Fruit fly (Drosophila melanogaster): ENCODE data around the gene Cp19.
A peak's percentile ranks its signal among the peaks of the same experiment; 100 is the strongest.

Cp19 gene

dm6 chr3L:8699612-8700011, 30.1 kb upstream of the Cp19 start (continued):
- TF ChIP-seq CG4707 (GFP tag; optimal IDR thresholded peaks at IDR 0.05) = no peak
- TF ChIP-seq p53 (GFP tag; optimal IDR thresholded peaks at IDR 0.05) = no peak
- no peak for TF ChIP-seq pnt (GFP tag; optimal IDR thresholded peaks at IDR 0.05)
- no peak for TF ChIP-seq Chrac-16 (GFP tag; optimal IDR thresholded peaks at IDR 0.05)
- no peak for TF ChIP-seq en (GFP tag; optimal IDR thresholded peaks at IDR 0.05)
- peak; percentile 23 for TF ChIP-seq CG34376 (GFP tag; optimal IDR thresholded peaks at IDR 0.05)
- TF ChIP-seq CG7928 (GFP tag; optimal IDR thresholded peaks at IDR 0.05) = peak; percentile 1
- TF ChIP-seq so (GFP tag; IDR thresholded peaks at IDR 0.05) = no peak
- TF ChIP-seq Sin3A (optimal IDR thresholded peaks at IDR 0.05) = no peak
- TF ChIP-seq nmo (GFP tag; optimal IDR thresholded peaks at IDR 0.05) = no peak
- no peak for TF ChIP-seq Doc3 (GFP tag; IDR thresholded peaks at IDR 0.05; ENCODE audit: partially characterized antibody)
- 0 out of 2 replicates have a peak, but pooled peaks have one; percentile 18 for TF ChIP-seq Ptx1 (GFP tag; IDR thresholded peaks at IDR 0.05)
- TF ChIP-seq CG4282 (GFP tag; optimal IDR thresholded peaks at IDR 0.05) = no peak
- TF ChIP-seq Ets97D (GFP tag; optimal IDR thresholded peaks at IDR 0.05) = no peak
- no peak for TF ChIP-seq danr (GFP tag; IDR thresholded peaks at IDR 0.05)
- TF ChIP-seq amos (GFP tag; IDR thresholded peaks at IDR 0.05; ENCODE audit: partially characterized antibody) = no peak
- TF ChIP-seq dimm (GFP tag; IDR thresholded peaks at IDR 0.05) = no peak
- TF ChIP-seq sr (GFP tag; IDR thresholded peaks at IDR 0.05) = no peak
- TF ChIP-seq CG17802 (tag; optimal IDR thresholded peaks at IDR 0.05) = no peak
- TF ChIP-seq inv (GFP tag; IDR thresholded peaks at IDR 0.05; ENCODE audit: partially characterized antibody) = no peak
- TF ChIP-seq HLH54F (GFP tag; optimal IDR thresholded peaks at IDR 0.05) = no peak
- TF ChIP-seq repo (GFP tag; optimal IDR thresholded peaks at IDR 0.05) = no peak
- no peak for TF ChIP-seq CG1832 (GFP tag; optimal IDR thresholded peaks at IDR 0.05)
- peak; percentile 30; the same call in 1 of the 2 replicates for TF ChIP-seq Adf1 (GFP tag; IDR thresholded peaks at IDR 0.05)
- 0 out of 2 replicates have a peak, but pooled peaks have one; percentile 15 for TF ChIP-seq CG1024 (GFP tag; IDR thresholded peaks at IDR 0.05)
- TF ChIP-seq CG9215 (GFP tag; IDR thresholded peaks at IDR 0.05) = no peak
- TF ChIP-seq CG7372 (GFP tag; IDR thresholded peaks at IDR 0.05) = no peak
- no peak for TF ChIP-seq Dip3 (GFP tag; optimal IDR thresholded peaks at IDR 0.05)
- TF ChIP-seq CG8089 (GFP tag; optimal IDR thresholded peaks at IDR 0.05) = no peak
- TF ChIP-seq Nf-YA (GFP tag; IDR thresholded peaks at IDR 0.05) = no peak
- peak; percentile 22; the same call in 1 of the 2 replicates for TF ChIP-seq NFAT (GFP tag; IDR thresholded peaks at IDR 0.05)
- no peak for TF ChIP-seq Hmx (GFP tag; optimal IDR thresholded peaks at IDR 0.05)
- TF ChIP-seq Fer1 (GFP tag; optimal IDR thresholded peaks at IDR 0.05) = no peak
- TF ChIP-seq E2f1 (GFP tag; IDR thresholded peaks at IDR 0.05) = no peak
- TF ChIP-seq CG14965 (GFP tag; optimal IDR thresholded peaks at IDR 0.05; ENCODE audit: borderline replicate concordance) = no peak
- no peak for TF ChIP-seq wek (GFP tag; optimal IDR thresholded peaks at IDR 0.05)
- no peak for TF ChIP-seq CG7839 (tag; optimal IDR thresholded peaks at IDR 0.05)
- TF ChIP-seq btn (GFP tag; optimal IDR thresholded peaks at IDR 0.05) = no peak
- no peak for TF ChIP-seq tin (GFP tag; optimal IDR thresholded peaks at IDR 0.05)
- no peak for TF ChIP-seq Poxn (GFP tag; IDR thresholded peaks at IDR 0.05)
- TF ChIP-seq Six4 (GFP tag; optimal IDR thresholded peaks at IDR 0.05) = no peak
- no peak for TF ChIP-seq CG4404 (GFP tag; IDR thresholded peaks at IDR 0.05)
- TF ChIP-seq lmd (GFP tag; IDR thresholded peaks at IDR 0.05) = no peak
- peak; percentile 83 for TF ChIP-seq crol (GFP tag; IDR thresholded peaks at IDR 0.05)
- no peak for TF ChIP-seq phol (tag; optimal IDR thresholded peaks at IDR 0.05)
- no peak for TF ChIP-seq CG32532 (GFP tag; IDR thresholded peaks at IDR 0.05)
- TF ChIP-seq aop (GFP tag; IDR thresholded peaks at IDR 0.05) = no peak
- TF ChIP-seq CG7271 (tag; optimal IDR thresholded peaks at IDR 0.05) = no peak
- no peak for TF ChIP-seq Mrtf (GFP tag; IDR thresholded peaks at IDR 0.05)
- no peak for TF ChIP-seq ap (GFP tag; IDR thresholded peaks at IDR 0.05)
- TF ChIP-seq sens (GFP tag) = peak; percentile 48
- TF ChIP-seq Scr (GFP tag; IDR thresholded peaks at IDR 0.05; ENCODE audit: partially characterized antibody) = no peak
- TF ChIP-seq disco-r (GFP tag; optimal IDR thresholded peaks at IDR 0.05) = no peak
- TF ChIP-seq bigmax (GFP tag; optimal IDR thresholded peaks at IDR 0.05) = no peak
